Worm (Caenorhabditis elegans) whole organism, mixed stage, embryonic: ENCODE measurements around the gene sru-15.

ENCODE experiments used
- bed-3 ChIP-seq: fragments of 200-800 bp; sonication (Bioruptor generic); optimal IDR thresholded peaks from 3 replicates; lab custom pipeline; 2018; ENCODE audit warnings: mild to moderate bottlenecking, missing genetic modification characterization, moderate library complexity, missing compliant biosample characterization
- blmp-1 ChIP-seq: fragments of 150-350 bp; optimal IDR thresholded peaks from 2 replicates; lab custom pipeline; 2014; ENCODE audit warnings: missing biosample characterization, missing genetic modification characterization
- ceh-43 ChIP-seq: fragments of 200-800 bp; sonication (Bioruptor generic); optimal IDR thresholded peaks from 2 replicates; lab custom pipeline; 2018; ENCODE audit warnings: mild to moderate bottlenecking, missing genetic modification characterization, moderate library complexity, missing compliant biosample characterization
- ces-1 ChIP-seq: fragments of 150-350 bp; optimal IDR thresholded peaks from 2 replicates; lab custom pipeline; 2014; ENCODE audit warnings: missing biosample characterization, missing genetic modification reagents, missing genetic modification characterization
- drap-1 ChIP-seq: fragments of 200-800 bp; sonication (Bioruptor generic); optimal IDR thresholded peaks from 3 replicates; lab custom pipeline; 2018; ENCODE audit warnings: mild to moderate bottlenecking, missing genetic modification characterization, missing compliant biosample characterization
- elt-3 ChIP-seq: fragments of 150-350 bp; optimal IDR thresholded peaks from 2 replicates; lab custom pipeline; 2014; ENCODE audit warnings: missing biosample characterization, missing genetic modification characterization
- flh-1 ChIP-seq: fragments of 200-800 bp; sonication (Bioruptor generic); optimal IDR thresholded peaks from 2 replicates; lab custom pipeline; 2018; ENCODE audit warnings: mild to moderate bottlenecking, missing genetic modification characterization, moderate library complexity, missing compliant biosample characterization
- ham-2 ChIP-seq: fragments of 200-800 bp; sonication (Bioruptor generic); optimal IDR thresholded peaks from 2 replicates; lab custom pipeline; 2018; ENCODE audit warnings: mild to moderate bottlenecking, missing genetic modification characterization, missing compliant biosample characterization
- hlh-1 ChIP-seq: fragments of 150-350 bp; optimal IDR thresholded peaks from 2 replicates; lab custom pipeline; 2014; ENCODE audit warnings: missing biosample characterization, missing genetic modification reagents, missing genetic modification characterization
- lsy-2 ChIP-seq: fragments of 150-350 bp; optimal IDR thresholded peaks from 2 replicates; lab custom pipeline; 2014; ENCODE audit warnings: missing biosample characterization, missing genetic modification characterization
- mab-5 ChIP-seq: fragments of 150-350 bp; optimal IDR thresholded peaks from 2 replicates; lab custom pipeline; 2014; ENCODE audit warnings: missing biosample characterization, missing genetic modification characterization
- mls-2 ChIP-seq: sonication (generic microtip); optimal IDR thresholded peaks from 2 replicates; lab custom pipeline; 2016; ENCODE audit warnings: mild to moderate bottlenecking, missing genetic modification characterization, moderate library complexity, missing compliant biosample characterization
- nhr-12 ChIP-seq: fragments of 150-350 bp; optimal IDR thresholded peaks from 2 replicates; lab custom pipeline; 2014; ENCODE audit warnings: missing biosample characterization, missing genetic modification characterization
- nhr-2 ChIP-seq: fragments of 150-350 bp; optimal IDR thresholded peaks from 2 replicates; lab custom pipeline; 2014; ENCODE audit warnings: missing biosample characterization, missing genetic modification characterization
- nhr-237 ChIP-seq: fragments of 150-350 bp; optimal IDR thresholded peaks from 2 replicates; lab custom pipeline; 2014; ENCODE audit warnings: missing biosample characterization, missing genetic modification characterization
- nhr-28 ChIP-seq: fragments of 150-350 bp; optimal IDR thresholded peaks from 2 replicates; lab custom pipeline; 2014; ENCODE audit warnings: missing biosample characterization, missing genetic modification characterization
- nhr-76 ChIP-seq: sonication (generic microtip); optimal IDR thresholded peaks from 2 replicates; lab custom pipeline; 2017; ENCODE audit warnings: missing biosample characterization, missing genetic modification characterization
- pha-4 ChIP-seq: fragments of 150-350 bp; optimal IDR thresholded peaks from 2 replicates; lab custom pipeline; 2018; ENCODE audit warnings: missing biosample characterization, missing genetic modification reagents, missing genetic modification characterization
- sem-2 ChIP-seq: fragments of 200-800 bp; sonication (Bioruptor generic); optimal IDR thresholded peaks from 2 replicates; lab custom pipeline; 2018; ENCODE audit warnings: mild to moderate bottlenecking, missing genetic modification characterization, missing compliant biosample characterization
- sptf-1 ChIP-seq: sonication (generic microtip); optimal IDR thresholded peaks from 2 replicates; lab custom pipeline; 2017; ENCODE audit warnings: mild to moderate bottlenecking, missing genetic modification characterization, moderate library complexity, missing compliant biosample characterization
- unc-120 ChIP-seq: sonication (generic microtip); optimal IDR thresholded peaks from 2 replicates; lab custom pipeline; 2017; ENCODE audit warnings: missing genetic modification characterization, missing compliant biosample characterization; ENCODE audit not compliant: poor library complexity, severe bottlenecking
- unc-62 ChIP-seq: fragments of 150-350 bp; optimal IDR thresholded peaks from 2 replicates; lab custom pipeline; 2014; ENCODE audit warnings: missing biosample characterization, missing genetic modification reagents, missing genetic modification characterization
- zip-8 ChIP-seq: fragments of 150-350 bp; optimal IDR thresholded peaks from 2 replicates; lab custom pipeline; 2014; ENCODE audit warnings: missing biosample characterization, missing genetic modification characterization

sru-15 gene

ce11 chrIV:17440417-17440816 is 44.4 kb downstream of the sru-15 start, which contains the start of gene F08A7.1:
Gene F08A7.1 (plus strand): TSS chrIV:17440607.
- TF ChIP-seq unc-120 (tag; lab: Kevin White, UChicago) (no peak), nhr-28 (tag; lab: Kevin White, UChicago) (no peak), mls-2 (tag; lab: Kevin White, UChicago) (no peak), elt-3 (tag; lab: Kevin White, UChicago) (no peak)

DNA sequence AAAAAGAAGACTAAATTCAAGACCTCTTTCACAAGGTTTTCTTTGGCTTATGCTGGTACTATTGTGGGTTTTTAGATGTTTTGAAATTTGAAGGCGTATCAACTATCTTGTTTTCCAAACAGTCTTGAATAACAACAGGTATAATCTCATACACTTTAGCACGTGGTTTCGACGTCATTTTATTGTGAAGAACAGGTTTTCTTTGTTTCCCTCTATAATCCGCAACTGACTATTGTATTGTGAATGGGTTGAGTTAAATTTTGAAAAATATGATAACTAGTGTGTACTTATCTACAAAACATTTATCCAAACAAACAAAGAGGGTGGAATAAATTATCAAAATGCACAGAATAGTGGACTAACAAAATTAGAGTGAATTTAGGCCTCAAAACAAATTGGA is 45.2 kb downstream of the sru-15 start:
- TF ChIP-seq ceh-43 (no peak), mls-2 (tag; lab: Kevin White, UChicago) (no peak), lsy-2 (tag; lab: Kevin White, UChicago) (no peak), ham-2 (GFP tag; lab: Kevin White, UChicago) (no peak), pha-4 (no peak), unc-120 (tag; lab: Kevin White, UChicago) (no peak), sptf-1 (tag; lab: Kevin White, UChicago) (no peak), drap-1 (no peak), nhr-28 (tag; lab: Kevin White, UChicago) (no peak), mab-5 (tag; lab: Kevin White, UChicago) (no peak), nhr-2 (tag; lab: Kevin White, UChicago) (no peak), sem-2 (GFP tag; lab: Kevin White, UChicago) (no peak), unc-62 (GFP tag; lab: Kevin White, UChicago) (no peak), bed-3 (GFP tag; lab: Kevin White, UChicago) (no peak), hlh-1 (tag; lab: Kevin White, UChicago) (no peak), nhr-237 (no peak)

DNA sequence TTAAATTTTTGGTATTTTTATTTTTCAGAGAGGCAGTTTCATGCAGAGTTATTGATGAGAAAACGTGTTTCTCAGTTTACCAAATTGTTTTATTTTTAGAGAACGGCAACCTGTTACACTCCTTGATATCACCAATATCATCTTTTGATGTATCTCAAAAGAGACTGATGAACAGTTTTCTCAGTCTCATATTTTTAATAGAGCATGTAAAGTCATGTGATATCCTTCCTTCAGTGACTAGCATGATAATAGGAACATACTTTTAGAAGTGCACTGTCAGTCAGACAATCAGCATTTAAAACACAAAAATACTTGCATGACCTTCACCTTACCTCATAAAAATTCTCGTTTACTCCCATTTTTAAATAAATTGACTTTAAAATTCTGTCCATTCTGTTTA is 46.5 kb downstream of the sru-15 start, which contains the start of gene F11E6.11:
F11E6.11 (plus strand) TSS at position 325 of the 400 bp plus-strand sequence.
- TF ChIP-seq pha-4 (no peak), flh-1 (GFP tag; lab: Kevin White, UChicago) (no peak), blmp-1 (tag; lab: Kevin White, UChicago) (no peak), ham-2 (GFP tag; lab: Kevin White, UChicago) (no peak), ces-1 (GFP tag; lab: Kevin White, UChicago) (no peak), mls-2 (tag; lab: Kevin White, UChicago) (no peak), nhr-76 (tag; lab: Kevin White, UChicago) (no peak), hlh-1 (tag; lab: Kevin White, UChicago) (no peak), mab-5 (tag; lab: Kevin White, UChicago) (no peak), nhr-12 (tag; lab: Kevin White, UChicago) (no peak), zip-8 (no peak)
